Worm (Caenorhabditis elegans): ENCODE data around the gene ttc-7.

ce11 chrIII:1918311-1918932 is 58.2 kb downstream of the ttc-7 start:
- no peak for TF ChIP-seq F57A8.1 (GFP tag; optimal IDR thresholded peaks at IDR 0.05)
- TF ChIP-seq madf-6 (GFP tag; IDR thresholded peaks at IDR 0.05): no peak
- TF ChIP-seq unc-62 (GFP tag; optimal IDR thresholded peaks at IDR 0.05): no peak
- TF ChIP-seq pha-4 (tag; optimal IDR thresholded peaks at IDR 0.05): no peak
- TF ChIP-seq dpl-1 (GFP tag; optimal IDR thresholded peaks at IDR 0.05): no peak
- no peak for TF ChIP-seq Y53G8AR.9 (GFP tag; conservative IDR thresholded peaks at IDR 0.05)
- no peak for TF ChIP-seq ceh-100 (GFP tag; IDR thresholded peaks at IDR 0.05)
- no peak for TF ChIP-seq lin-26 (GFP tag; IDR thresholded peaks at IDR 0.05)
- no peak for TF ChIP-seq ztf-28 (GFP tag; IDR thresholded peaks at IDR 0.05)
- TF ChIP-seq aptf-3 (GFP tag; IDR thresholded peaks at IDR 0.05): no peak
- TF ChIP-seq B0035.1 (tag; optimal IDR thresholded peaks at IDR 0.05): no peak
- TF ChIP-seq hrde-1 (tag; optimal IDR thresholded peaks at IDR 0.05; ENCODE audit: borderline replicate concordance): no peak
